Worm (Caenorhabditis elegans): ENCODE results near the gene B0001.4.
"Not testable (repeated sequence)": the region's sequence is repeated elsewhere in the genome, so short reads cannot be mapped to it uniquely, and the experiment has no call there.

Gene B0001.4

DNA sequence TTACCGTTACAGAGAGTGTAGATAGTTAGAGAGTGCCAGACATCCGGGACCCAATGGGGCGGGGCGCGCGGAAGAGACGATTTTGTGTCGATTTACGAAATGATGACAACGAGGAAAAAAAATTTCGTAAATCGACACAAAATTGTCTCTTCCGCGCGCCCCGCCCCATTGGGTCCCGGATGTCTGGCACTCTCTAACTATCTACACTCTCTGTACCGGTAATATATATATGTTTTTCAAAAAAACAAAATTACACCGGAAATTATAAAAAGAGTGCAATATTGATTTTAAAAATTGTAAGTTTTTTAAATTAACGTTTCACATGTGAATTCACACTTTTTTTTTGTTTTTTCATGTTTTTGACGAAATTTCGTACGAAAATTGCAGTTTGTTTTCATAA is at the start of gene B0001.4:
TSS of gene B0001.4 (minus strand) at position 101 of the 400 bp plus-strand sequence.
- not testable (repeated sequence) for TF ChIP-seq unc-62 (GFP tag; optimal IDR thresholded peaks at IDR 0.05)

- not testable (repeated sequence) for TF ChIP-seq unc-62 (GFP tag; optimal IDR thresholded peaks at IDR 0.05)
Observed at ce11 chrIV:12178235-12178634, 40.2 kb upstream of the B0001.4 start, which contains the start of gene nlr-1. nlr-1 (minus strand) TSS chrIV:12178335.

ce11 chrIV:12167944-12168343 is 30.0 kb upstream of the B0001.4 start, which contains the start of gene F20B10.3:
F20B10.3 (plus strand) TSS chrIV:12168244.
- TF ChIP-seq unc-62 (GFP tag; optimal IDR thresholded peaks at IDR 0.05): no peak

ce11 chrIV:12165432-12166078 is 27.6 kb upstream of the B0001.4 start:
- no peak for TF ChIP-seq unc-62 (GFP tag; optimal IDR thresholded peaks at IDR 0.05)

- no peak for TF ChIP-seq unc-62 (GFP tag; optimal IDR thresholded peaks at IDR 0.05)
Observed at ce11 chrIV:12162732-12163131, 24.7 kb upstream of the B0001.4 start.

DNA sequence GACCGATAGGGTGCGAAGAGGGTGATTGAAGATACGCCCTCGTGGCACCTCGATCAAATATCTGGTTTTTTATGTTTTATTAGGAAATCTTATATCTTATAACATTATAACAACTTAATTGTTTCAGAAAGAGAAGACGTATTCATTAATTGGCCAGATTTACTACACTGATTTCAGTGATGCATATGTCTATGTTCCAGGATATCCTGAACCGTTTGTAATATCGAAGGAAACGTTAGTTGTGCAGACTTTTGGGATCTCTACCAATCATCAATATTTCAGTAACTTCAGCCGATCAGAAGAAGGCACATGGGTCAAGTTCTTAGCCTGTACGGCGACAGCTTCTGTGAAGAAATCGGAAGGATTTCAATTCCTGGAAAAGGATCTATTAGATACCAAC is 22.4 kb upstream of the B0001.4 start:
- no peak for TF ChIP-seq unc-62 (GFP tag; optimal IDR thresholded peaks at IDR 0.05)

ce11 chrIV:12157915-12158314 is 19.9 kb upstream of the B0001.4 start:
- TF ChIP-seq unc-62 (GFP tag; optimal IDR thresholded peaks at IDR 0.05): no peak

- TF ChIP-seq unc-62 (GFP tag; optimal IDR thresholded peaks at IDR 0.05): no peak
Observed at ce11 chrIV:12156642-12157233, 18.7 kb upstream of the B0001.4 start, which contains the start of gene eri-12. eri-12 (plus strand) TSS chrIV:12156838.

ce11 chrIV:12154195-12154677 is 16.2 kb upstream of the B0001.4 start, which contains the start of gene B0001.7:
B0001.7 (minus strand) TSS chrIV:12154245.
- TF ChIP-seq unc-62 (GFP tag; optimal IDR thresholded peaks at IDR 0.05): no peak

- TF ChIP-seq unc-62 (GFP tag; optimal IDR thresholded peaks at IDR 0.05): no peak
Observed at ce11 chrIV:12150877-12151276, 12.9 kb upstream of the B0001.4 start, which contains the start of gene B0001.2. B0001.2 (minus strand) TSS chrIV:12150977.

ce11 chrIV:12149609-12150008 is 11.6 kb upstream of the B0001.4 start:
- no peak for TF ChIP-seq unc-62 (GFP tag; optimal IDR thresholded peaks at IDR 0.05)

ce11 chrIV:12145681-12146080 is 7.7 kb upstream of the B0001.4 start, which contains the start of gene B0001.3:
B0001.3 (minus strand) TSS chrIV:12145735.
- no peak for TF ChIP-seq unc-62 (GFP tag; optimal IDR thresholded peaks at IDR 0.05)

DNA sequence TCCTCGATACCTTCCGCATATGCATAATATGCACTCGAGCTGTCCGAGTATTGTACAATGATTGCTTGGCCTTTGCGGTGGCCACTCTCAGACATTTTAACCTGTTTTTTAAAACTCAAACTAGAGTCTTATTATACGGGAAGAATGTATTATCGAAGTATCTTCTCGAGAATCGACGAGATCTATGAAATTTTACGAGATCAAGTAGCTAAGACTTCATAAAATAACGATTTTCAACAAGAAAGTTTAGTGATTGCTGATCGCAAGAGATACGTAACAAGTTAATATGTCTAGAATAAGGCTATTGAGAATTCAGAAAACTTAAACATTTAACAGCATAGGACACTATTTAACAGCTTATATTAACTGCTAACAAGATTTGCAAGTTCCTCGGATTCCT is 5.2 kb upstream of the B0001.4 start, which contains the start of gene B0001.5:
TSS of gene B0001.5 (minus strand) at position 101 of the 400 bp plus-strand sequence.
- TF ChIP-seq unc-62 (GFP tag; optimal IDR thresholded peaks at IDR 0.05): no peak

DNA sequence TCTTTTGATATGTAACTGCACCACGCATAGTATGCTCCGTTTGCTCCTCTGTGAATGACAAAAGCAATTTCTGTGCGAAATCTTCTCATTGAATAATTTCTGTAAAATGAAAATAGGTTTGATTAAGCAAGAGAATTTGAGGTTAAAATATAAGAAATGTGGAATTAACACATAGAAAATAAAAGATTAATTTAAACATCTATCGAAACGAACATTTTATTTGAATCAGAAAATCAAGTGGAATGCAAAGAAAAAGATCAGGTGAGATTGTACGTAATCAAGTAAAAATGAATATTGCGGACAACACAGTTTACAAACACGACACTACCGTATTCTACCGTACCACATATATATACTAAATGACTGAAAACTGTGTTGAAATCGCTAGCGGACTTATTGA is 3.0 kb upstream of the B0001.4 start, which contains the start of gene B0001.8:
TSS of gene B0001.8 (minus strand) at position 101 of the 400 bp plus-strand sequence.
- TF ChIP-seq unc-62 (GFP tag; optimal IDR thresholded peaks at IDR 0.05): no peak

ce11 chrIV:12134991-12135390 is 3.0 kb downstream of the B0001.4 start:
- TF ChIP-seq unc-62 (GFP tag; optimal IDR thresholded peaks at IDR 0.05): no peak

ce11 chrIV:12133776-12134175 is 4.2 kb downstream of the B0001.4 start:
- TF ChIP-seq unc-62 (GFP tag; optimal IDR thresholded peaks at IDR 0.05): no peak

Measured in whole organism, dauer.